Worm (Caenorhabditis elegans) whole organism, young adult: ENCODE results near the gene fbxa-67.

Experiments
- B0261.1 ChIP-seq: sonication (generic microtip); optimal IDR thresholded peaks from 2 replicates; lab custom pipeline; 2016; ENCODE audit warnings: mild to moderate bottlenecking, missing genetic modification characterization, moderate library complexity, missing compliant biosample characterization
- F23B12.7 ChIP-seq: sonication (generic microtip); optimal IDR thresholded peaks from 2 replicates; lab custom pipeline; 2017; ENCODE audit warnings: missing genetic modification characterization, mild to moderate bottlenecking, missing compliant biosample characterization, antibody characterized with exemption, moderate library complexity; ENCODE audit not compliant: insufficient read depth
- F39B2.1 ChIP-seq: fragments of 200-800 bp; sonication (Bioruptor generic); IDR thresholded peaks from 2 replicates; pipeline ENCODE4 v1.3.6; 2022; ENCODE audit warnings: missing genetic modification reagents, missing genetic modification characterization, missing compliant biosample characterization
- K11D2.4 ChIP-seq: fragments of 200-800 bp; sonication (Bioruptor generic); IDR thresholded peaks from 2 replicates; pipeline ENCODE4 v1.3.6; 2022; ENCODE audit warnings: missing genetic modification reagents, missing genetic modification characterization, missing compliant biosample characterization
- Y53F4B.3 ChIP-seq: fragments of 200-800 bp; sonication (Bioruptor generic); IDR thresholded peaks from 2 replicates; pipeline ENCODE4 v1.3.6; 2022; ENCODE audit warnings: missing genetic modification reagents, missing genetic modification characterization, missing compliant biosample characterization
- aptf-3 ChIP-seq: fragments of 200-800 bp; sonication (Bioruptor generic); IDR thresholded peaks from 2 replicates; pipeline ENCODE4 v1.3.6; 2022; ENCODE audit warnings: missing genetic modification characterization, missing compliant biosample characterization
- attf-3 ChIP-seq: fragments of 200-800 bp; sonication (Bioruptor generic); conservative IDR thresholded peaks from 2 replicates; pipeline ENCODE4 v1.3.6; 2022; ENCODE audit warnings: missing genetic modification reagents, missing genetic modification characterization, missing compliant biosample characterization
- attf-6 ChIP-seq: fragments of 200-800 bp; sonication (Bioruptor generic); IDR thresholded peaks from 2 replicates; pipeline ENCODE4 v1.3.6; 2022; ENCODE audit warnings: missing genetic modification reagents, missing genetic modification characterization, missing compliant biosample characterization
- bed-2 ChIP-seq: fragments of 200-800 bp; sonication (Bioruptor generic); IDR thresholded peaks from 2 replicates; pipeline ENCODE4 v1.3.6; 2022; ENCODE audit warnings: missing genetic modification reagents, missing genetic modification characterization, missing compliant biosample characterization
- cebp-1 ChIP-seq, 2 experiments: fragments of 200-800 bp in 1 of 2; sonication (Bioruptor generic) in 1 of 2; sonication (generic microtip) in 1 of 2; IDR thresholded peaks in 1 of 2; optimal IDR thresholded peaks in 1 of 2; 2 replicates each; pipeline versions ENCODE4 v1.3.6 to Lab custom; 2017 to 2022; ENCODE audit warnings: missing compliant biosample characterization in 2 of 2, missing genetic modification characterization in 2 of 2, mild to moderate bottlenecking in 1 of 2, missing genetic modification reagents in 1 of 2, moderate library complexity in 1 of 2
- cebp-2 ChIP-seq: fragments of 200-800 bp; sonication (Bioruptor generic); IDR thresholded peaks from 2 replicates; pipeline ENCODE4 v1.3.6; 2022; ENCODE audit warnings: missing genetic modification characterization, missing compliant biosample characterization
- ceh-100 ChIP-seq: fragments of 200-800 bp; sonication (Bioruptor generic); IDR thresholded peaks from 2 replicates; pipeline ENCODE4 v1.3.6; 2022; ENCODE audit warnings: missing genetic modification reagents, missing genetic modification characterization, missing compliant biosample characterization
- ceh-58 ChIP-seq: fragments of 200-800 bp; sonication (Bioruptor generic); IDR thresholded peaks from 2 replicates; pipeline ENCODE4 v1.3.6; 2022; ENCODE audit warnings: missing genetic modification characterization, missing compliant biosample characterization
- ceh-79 ChIP-seq: sonication (generic microtip); optimal IDR thresholded peaks from 2 replicates; lab custom pipeline; 2017; ENCODE audit warnings: mild to moderate bottlenecking, missing genetic modification characterization, missing compliant biosample characterization
- dox-1 ChIP-seq: fragments of 200-800 bp; sonication (Bioruptor generic); IDR thresholded peaks from 2 replicates; pipeline ENCODE4 v1.3.6; 2022; ENCODE audit warnings: missing genetic modification reagents, missing genetic modification characterization, missing compliant biosample characterization
- ets-4 ChIP-seq: fragments of 200-800 bp; sonication (Bioruptor generic); optimal IDR thresholded peaks from 2 replicates; lab custom pipeline; 2018; ENCODE audit warnings: mild to moderate bottlenecking, missing genetic modification characterization, missing compliant biosample characterization
- hlh-12 ChIP-seq: sonication (generic microtip); optimal IDR thresholded peaks from 2 replicates; lab custom pipeline; 2016; ENCODE audit warnings: missing genetic modification characterization, missing compliant biosample characterization
- hmg-1.2 ChIP-seq: fragments of 200-800 bp; sonication (Bioruptor generic); IDR thresholded peaks from 2 replicates; pipeline ENCODE4 v1.3.6; 2022; ENCODE audit warnings: missing genetic modification reagents, missing genetic modification characterization, missing compliant biosample characterization
- lin-26 ChIP-seq: fragments of 200-800 bp; sonication (Bioruptor generic); IDR thresholded peaks from 2 replicates; pipeline ENCODE4 v1.3.6; 2022; ENCODE audit warnings: missing genetic modification reagents, missing genetic modification characterization, missing compliant biosample characterization
- madf-10 ChIP-seq: sonication (generic microtip); optimal IDR thresholded peaks from 2 replicates; lab custom pipeline; 2016; ENCODE audit warnings: mild to moderate bottlenecking, missing genetic modification characterization, missing compliant biosample characterization
- madf-6 ChIP-seq: fragments of 200-800 bp; sonication (Bioruptor generic); IDR thresholded peaks from 2 replicates; pipeline ENCODE4 v1.3.6; 2022; ENCODE audit warnings: missing genetic modification reagents, missing genetic modification characterization, missing compliant biosample characterization
- mel-28 ChIP-seq: sonication (generic microtip); optimal IDR thresholded peaks from 2 replicates; lab custom pipeline; 2016; ENCODE audit warnings: borderline replicate concordance, mild to moderate bottlenecking, missing genetic modification characterization, missing compliant biosample characterization
- mxl-1 ChIP-seq: sonication (generic microtip); optimal IDR thresholded peaks from 2 replicates; lab custom pipeline; 2016; ENCODE audit warnings: missing genetic modification characterization, missing compliant biosample characterization
- nfya-2 ChIP-seq: fragments of 200-800 bp; sonication (Bioruptor generic); IDR thresholded peaks from 2 replicates; pipeline ENCODE4 v1.3.6; 2022; ENCODE audit warnings: missing genetic modification reagents, missing genetic modification characterization, missing compliant biosample characterization
- nhr-179 ChIP-seq: sonication (generic microtip); optimal IDR thresholded peaks from 2 replicates; lab custom pipeline; 2016; ENCODE audit warnings: mild to moderate bottlenecking, missing genetic modification characterization, missing compliant biosample characterization
- nhr-80 ChIP-seq: sonication (generic microtip); optimal IDR thresholded peaks from 2 replicates; lab custom pipeline; 2016; ENCODE audit warnings: missing genetic modification characterization, missing compliant biosample characterization
- pbrm-1 ChIP-seq: fragments of 200-800 bp; sonication (Bioruptor generic); IDR thresholded peaks from 2 replicates; pipeline ENCODE4 v1.3.6; 2022; ENCODE audit warnings: missing genetic modification reagents, missing genetic modification characterization, missing compliant biosample characterization
- rec-8 ChIP-seq, 2 experiments: sonication (generic microtip); optimal IDR thresholded peaks; 2 replicates each; lab custom pipeline; 2016; ENCODE audit warnings: mild to moderate bottlenecking in 2 of 2, missing genetic modification characterization in 2 of 2, missing genetic modification reagents in 2 of 2, missing genotype in 2 of 2, missing biosample characterization in 1 of 2, missing compliant biosample characterization in 1 of 2, moderate library complexity in 1 of 2
- sea-2 ChIP-seq: fragments of 200-800 bp; sonication (Bioruptor generic); IDR thresholded peaks from 2 replicates; pipeline ENCODE4 v1.3.6; 2022; ENCODE audit warnings: missing genetic modification characterization, missing compliant biosample characterization
- snpc-1.1 ChIP-seq: sonication (generic microtip); optimal IDR thresholded peaks from 2 replicates; lab custom pipeline; 2017; ENCODE audit warnings: missing genetic modification characterization, mild to moderate bottlenecking, missing compliant biosample characterization, antibody characterized with exemption, moderate library complexity, missing genotype, missing genetic modification reagents; ENCODE audit not compliant: insufficient read depth
- snpc-4 ChIP-seq, 5 experiments: fragments of 150-350 bp in 1 of 5; sonication (generic microtip) in 4 of 5; optimal IDR thresholded peaks; 2 replicates each; lab custom pipeline; 2014 to 2018; ENCODE audit warnings: missing genetic modification characterization in 5 of 5, missing biosample characterization in 3 of 5, antibody characterized with exemption in 2 of 5, mild to moderate bottlenecking in 2 of 5, missing compliant biosample characterization in 2 of 5, missing genotype in 2 of 5, moderate library complexity in 2 of 5, missing genetic modification reagents in 1 of 5
- tbx-9 ChIP-seq: sonication (generic microtip); optimal IDR thresholded peaks from 2 replicates; lab custom pipeline; 2016; ENCODE audit warnings: borderline replicate concordance, missing genetic modification characterization, inconsistent platforms, missing compliant biosample characterization
- tlf-1 ChIP-seq: fragments of 200-800 bp; sonication (Bioruptor generic); optimal IDR thresholded peaks from 2 replicates; lab custom pipeline; 2018; ENCODE audit warnings: mild to moderate bottlenecking, missing genetic modification characterization, missing compliant biosample characterization
- zfh-2 ChIP-seq: fragments of 200-800 bp; sonication (Bioruptor generic); conservative IDR thresholded peaks from 2 replicates; pipeline ENCODE4 v1.3.6; 2022; ENCODE audit warnings: missing genetic modification reagents, missing genetic modification characterization, missing compliant biosample characterization
- zim-3 ChIP-seq: sonication (generic microtip); optimal IDR thresholded peaks from 2 replicates; lab custom pipeline; 2017; ENCODE audit warnings: mild to moderate bottlenecking, missing genetic modification characterization, moderate library complexity, missing compliant biosample characterization
- ztf-18 ChIP-seq: sonication (generic microtip); optimal IDR thresholded peaks from 2 replicates; lab custom pipeline; 2016; ENCODE audit warnings: missing genotype, mild to moderate bottlenecking, missing genetic modification characterization, missing compliant biosample characterization
- ztf-26 ChIP-seq: sonication (generic microtip); optimal IDR thresholded peaks from 2 replicates; lab custom pipeline; 2017; ENCODE audit warnings: missing genetic modification characterization, missing compliant biosample characterization
- ztf-3 ChIP-seq: fragments of 200-800 bp; sonication (Bioruptor generic); optimal IDR thresholded peaks from 2 replicates; lab custom pipeline; 2018; ENCODE audit warnings: mild to moderate bottlenecking, missing genetic modification characterization, missing compliant biosample characterization

fbxa-67 gene

ce11 chrIII:926216-926615, 24.3 kb downstream of the fbxa-67 start, which contains the start of gene pef-1:
Gene pef-1, minus strand, starts transcription at chrIII:926316.
- TF ChIP-seq ets-4 (GFP tag; lab: Kevin White, UChicago) (no peak), nhr-179 (tag; lab: Kevin White, UChicago) (no peak), zfh-2 (GFP tag; lab: Robert Waterston, UW) (no peak), B0261.1 (tag; lab: Kevin White, UChicago) (no peak)
- TF ChIP-seq, all 124 proteins: peak for 0

- TF ChIP-seq ztf-18 (tag; lab: Kevin White, UChicago) (no peak), F39B2.1 (GFP tag; lab: Robert Waterston, UW) (no peak), ztf-26 (tag; lab: Kevin White, UChicago) (no peak), ceh-100 (GFP tag; lab: Robert Waterston, UW) (no peak), ceh-58 (GFP tag; lab: Robert Waterston, UW) (no peak), K11D2.4 (no peak), hlh-12 (tag; lab: Kevin White, UChicago) (no peak), aptf-3 (no peak)
These were observed 31.1 kb downstream of the fbxa-67 start, which contains the start of gene F23H11.7 for ce11 chrIII:919322-919721. Gene F23H11.7, minus strand, starts transcription at chrIII:919422.

ce11 chrIII:916897-917296, 33.6 kb downstream of the fbxa-67 start, which contains the start of gene idpp-13:
Gene idpp-13, minus strand, starts transcription at chrIII:916997.
- TF ChIP-seq tlf-1 (GFP tag; lab: Kevin White, UChicago): no peak
- TF ChIP-seq ceh-79 (tag; lab: Kevin White, UChicago): no peak
- TF ChIP-seq madf-10 (tag; lab: Kevin White, UChicago): no peak
- no peak for TF ChIP-seq pbrm-1 (GFP tag; lab: Robert Waterston, UW)
- TF ChIP-seq rec-8 (tag; optimal IDR thresholded peaks at IDR 0.05; lab: Kevin White, UChicago): no peak
- TF ChIP-seq Y53F4B.3 (GFP tag; lab: Robert Waterston, UW): no peak
- TF ChIP-seq zim-3 (tag; lab: Kevin White, UChicago): no peak
- TF ChIP-seq nhr-179 (tag; lab: Kevin White, UChicago): no peak
- TF ChIP-seq B0261.1 (tag; lab: Kevin White, UChicago): no peak
- TF ChIP-seq cebp-1 (GFP tag; IDR thresholded peaks at IDR 0.05; lab: Robert Waterston, UW): no peak
- no peak for TF ChIP-seq cebp-1 (tag; optimal IDR thresholded peaks at IDR 0.05; lab: Kevin White, UChicago)
- TF ChIP-seq bed-2 (GFP tag; lab: Robert Waterston, UW): no peak
- no peak for TF ChIP-seq ztf-3
- TF ChIP-seq mxl-1 (tag; lab: Kevin White, UChicago): no peak
- no peak for TF ChIP-seq ceh-100 (GFP tag; lab: Robert Waterston, UW)
- no peak for TF ChIP-seq nhr-80 (tag; lab: Kevin White, UChicago)
- TF ChIP-seq, all 124 proteins: peak for 0

ce11 chrIII:912778-913177, 37.7 kb downstream of the fbxa-67 start:
- TF ChIP-seq snpc-1.1 (tag; lab: Kevin White, UChicago) (peak; percentile 64), snpc-4 (GFP tag; optimal IDR thresholded peaks at IDR 0.05; lab: Kevin White, UChicago) (peak; percentile 30), snpc-4 (tag; optimal IDR thresholded peaks at IDR 0.05; lab: Kevin White, UChicago) (peak in 1 of 4 experiments; percentile 90), pbrm-1 (GFP tag; lab: Robert Waterston, UW) (0 out of 2 replicates have a peak, but pooled peaks have one; percentile 19), hmg-1.2 (peak; percentile 31; the same call in 1 of the 2 replicates), attf-6 (GFP tag; lab: Robert Waterston, UW) (peak; percentile 65; the same call in 1 of the 2 replicates)

- TF ChIP-seq nfya-2 (GFP tag; lab: Robert Waterston, UW): no peak
- no peak for TF ChIP-seq sea-2 (GFP tag; lab: Robert Waterston, UW)
- no peak for TF ChIP-seq cebp-1 (GFP tag; IDR thresholded peaks at IDR 0.05; lab: Robert Waterston, UW)
- no peak for TF ChIP-seq cebp-1 (tag; optimal IDR thresholded peaks at IDR 0.05; lab: Kevin White, UChicago)
- no peak for TF ChIP-seq lin-26
- no peak for TF ChIP-seq cebp-2 (GFP tag; lab: Robert Waterston, UW)
- TF ChIP-seq dox-1 (GFP tag; lab: Robert Waterston, UW): no peak
- peak; percentile 4 for TF ChIP-seq F23B12.7 (tag; lab: Kevin White, UChicago)
- no peak for TF ChIP-seq tbx-9 (tag; lab: Kevin White, UChicago)
- no peak for TF ChIP-seq madf-6 (GFP tag; lab: Robert Waterston, UW)
- no peak for TF ChIP-seq mel-28
- TF ChIP-seq ceh-100 (GFP tag; lab: Robert Waterston, UW): no peak
- peak; percentile 92 for TF ChIP-seq attf-3 (GFP tag; lab: Robert Waterston, UW)
These were observed 39.7 kb downstream of the fbxa-67 start, which contains the start of the genes F23H11.5 and bra-2 for ce11 chrIII:910540-911311. Gene F23H11.5, minus strand, starts transcription at chrIII:910590. Gene bra-2, plus strand, starts transcription at chrIII:911261.
